Worm (Caenorhabditis elegans): Measurements from ENCODE around the gene pho-12.
A peak's percentile ranks its signal among the peaks of the same experiment; 100 is the strongest.

The pho-12 gene

ce11 chrII:5055129-5055666 lies 5.4 kb downstream of the pho-12 start, which contains the start of the genes ify-1 and rpl-22 (continued):
- TF ChIP-seq ceh-8 (GFP tag; optimal IDR thresholded peaks at IDR 0.05) (peak; percentile 83), vab-15 (tag; optimal IDR thresholded peaks at IDR 0.05) (peak; percentile 90), fkh-4 (tag; optimal IDR thresholded peaks at IDR 0.05; ENCODE audit: borderline replicate concordance) (peak; percentile 54), nhr-71 (tag; optimal IDR thresholded peaks at IDR 0.05) (peak; percentile 96), skn-1 (tag; optimal IDR thresholded peaks at IDR 0.05) (peak; percentile 95), unc-30 (tag; optimal IDR thresholded peaks at IDR 0.05) (no peak), tlp-1 (tag; optimal IDR thresholded peaks at IDR 0.05) (no peak), mdl-1 (tag; optimal IDR thresholded peaks at IDR 0.05) (peak in 1 of 2 experiments; percentile 90), lin-14 (GFP tag; optimal IDR thresholded peaks at IDR 0.05) (peak; percentile 92), hpl-2 (GFP tag; optimal IDR thresholded peaks at IDR 0.05) (peak; percentile 75), isw-1 (GFP tag; IDR thresholded peaks at IDR 0.05) (peak; percentile 93), rnt-1 (tag; optimal IDR thresholded peaks at IDR 0.05) (peak; percentile 96), fkh-8 (tag; optimal IDR thresholded peaks at IDR 0.05) (peak; percentile 90), mef-2 (tag; optimal IDR thresholded peaks at IDR 0.05) (peak; percentile 17), nhr-76 (tag; optimal IDR thresholded peaks at IDR 0.05) (no peak), xbp-1 (tag; optimal IDR thresholded peaks at IDR 0.05) (peak; percentile 93), nhr-28 (tag; optimal IDR thresholded peaks at IDR 0.05) (no peak), nhr-20 (tag; optimal IDR thresholded peaks at IDR 0.05) (peak; percentile 97), ztf-11 (tag; optimal IDR thresholded peaks at IDR 0.05) (peak in 1 of 2 experiments; percentile 78), efl-1 (optimal IDR thresholded peaks at IDR 0.05) (peak; percentile 95 to 96), efl-1 (GFP tag; optimal IDR thresholded peaks at IDR 0.05 in 1 of 2) (peak; percentile 93 to 99), efl-3 (GFP tag; optimal IDR thresholded peaks at IDR 0.05) (no peak), ceh-90 (tag; optimal IDR thresholded peaks at IDR 0.05) (no peak), irx-1 (tag; optimal IDR thresholded peaks at IDR 0.05) (peak; percentile 85), elt-2 (tag; optimal IDR thresholded peaks at IDR 0.05) (peak; percentile 99), grh-1 (GFP tag; IDR thresholded peaks at IDR 0.05) (peak; percentile 92), fkh-10 (GFP tag; optimal IDR thresholded peaks at IDR 0.05) (peak; percentile 87), mep-1 (tag; optimal IDR thresholded peaks at IDR 0.05) (peak; percentile 95), lin-35 (GFP tag; optimal IDR thresholded peaks at IDR 0.05) (peak; percentile 95 to 98), jun-1 (tag; optimal IDR thresholded peaks at IDR 0.05) (peak; percentile 89), ama-1 (optimal IDR thresholded peaks at IDR 0.05) (peak; percentile 70), egl-13 (tag; optimal IDR thresholded peaks at IDR 0.05) (peak; percentile 69)

DNA sequence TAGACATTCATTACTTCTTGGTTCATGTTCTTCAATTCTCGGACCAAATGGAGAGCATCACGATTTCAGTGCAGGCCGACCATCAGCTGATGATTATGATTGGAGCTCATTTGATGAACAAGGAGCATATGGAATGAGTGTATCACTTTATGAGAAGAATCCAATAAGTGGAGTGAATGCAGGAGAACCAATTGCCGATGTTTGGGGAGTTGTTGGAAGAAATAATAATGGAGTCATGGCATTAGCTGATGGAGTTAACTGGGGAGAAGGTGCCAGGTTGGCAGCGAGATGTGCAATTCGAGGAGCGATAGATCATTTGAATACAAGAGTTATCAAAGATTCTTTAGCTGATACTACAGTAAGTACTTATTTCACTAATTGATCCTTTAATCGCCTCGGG lies 9.8 kb downstream of the pho-12 start:
- no peak for TF ChIP-seq unc-30 (tag; optimal IDR thresholded peaks at IDR 0.05)
- TF ChIP-seq nhr-85 (tag), result no peak
- no peak for TF ChIP-seq snpc-4 (tag; optimal IDR thresholded peaks at IDR 0.05)
- no peak for TF ChIP-seq efl-1 (optimal IDR thresholded peaks at IDR 0.05)
- TF ChIP-seq efl-1 (GFP tag; optimal IDR thresholded peaks at IDR 0.05 in 1 of 2), result peak in 1 of 2 experiments; percentile 93

DNA sequence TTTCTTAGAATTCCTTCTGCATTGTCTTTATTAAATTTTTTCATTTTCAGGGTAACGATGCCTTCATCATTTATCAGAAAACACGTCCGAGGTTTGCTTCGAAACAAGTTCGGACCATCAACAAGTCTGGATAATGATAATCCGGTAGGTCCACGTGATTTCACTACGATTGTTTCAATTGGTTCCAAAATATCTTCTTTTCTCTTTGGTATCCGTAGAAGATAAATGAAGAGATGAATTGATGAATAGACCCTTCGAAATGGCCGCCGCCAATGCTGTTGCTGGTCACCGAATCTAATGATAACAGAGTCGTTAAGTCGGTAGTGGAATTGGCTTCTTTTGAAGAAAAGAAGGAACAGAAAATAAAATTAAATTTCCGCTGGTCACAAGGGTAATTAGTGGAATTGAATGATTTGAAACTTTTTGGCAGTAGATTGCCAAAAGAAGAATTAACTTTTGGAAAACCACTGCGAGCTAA lies 10.7 kb downstream of the pho-12 start, which contains the start of gene F33G12.6:
TSS of gene F33G12.6 (plus strand) at position 51 of the 478 bp plus-strand sequence.
- TF ChIP-seq ceh-88 (GFP tag; IDR thresholded peaks at IDR 0.05) (no peak), Y116A8C.19 (tag; optimal IDR thresholded peaks at IDR 0.05; ENCODE audit: borderline replicate concordance) (no peak), blmp-1 (tag; optimal IDR thresholded peaks at IDR 0.05) (peak; percentile 65), mep-1 (tag; optimal IDR thresholded peaks at IDR 0.05) (peak; percentile 52), ztf-11 (tag; optimal IDR thresholded peaks at IDR 0.05) (no peak), zag-1 (tag; optimal IDR thresholded peaks at IDR 0.05) (no peak), ztf-4 (tag; optimal IDR thresholded peaks at IDR 0.05) (no peak), nhr-20 (tag; optimal IDR thresholded peaks at IDR 0.05) (no peak), xbp-1 (tag; optimal IDR thresholded peaks at IDR 0.05) (no peak), nhr-85 (tag) (peak; percentile 81), elt-3 (tag; optimal IDR thresholded peaks at IDR 0.05) (peak in 2 of 6 experiments; percentile 19 to 46), nhr-12 (tag; optimal IDR thresholded peaks at IDR 0.05) (no peak), rnt-1 (tag; optimal IDR thresholded peaks at IDR 0.05) (peak; percentile 45), egl-13 (tag; optimal IDR thresholded peaks at IDR 0.05) (no peak), alr-1 (tag; optimal IDR thresholded peaks at IDR 0.05; ENCODE audit: borderline replicate concordance) (no peak), lir-3 (tag; optimal IDR thresholded peaks at IDR 0.05; ENCODE audit: poor library complexity) (no peak), pax-3 (tag; optimal IDR thresholded peaks at IDR 0.05) (no peak), tlp-1 (tag; optimal IDR thresholded peaks at IDR 0.05) (no peak), pqm-1 (tag; optimal IDR thresholded peaks at IDR 0.05) (no peak), hlh-17 (GFP tag; optimal IDR thresholded peaks at IDR 0.05; ENCODE audit: borderline replicate concordance) (no peak), nhr-28 (tag; optimal IDR thresholded peaks at IDR 0.05) (no peak), mef-2 (tag; optimal IDR thresholded peaks at IDR 0.05) (no peak), C34B4.2 (tag; optimal IDR thresholded peaks at IDR 0.05) (no peak), nhr-19 (GFP tag; conservative IDR thresholded peaks at IDR 0.05) (no peak), unc-62 (GFP tag; optimal IDR thresholded peaks at IDR 0.05) (no peak)

Measured in whole organism, L1 larva.